Worm (Caenorhabditis elegans): ENCODE measurements around the gene pas-2.

Gene pas-2

ce11 chrV:10807862-10808327, 37.7 kb downstream of the pas-2 start, which contains the start of gene plrg-1 (continued):
- peak; percentile 96 for TF ChIP-seq nhr-43 (tag; optimal IDR thresholded peaks at IDR 0.05; ENCODE audit: poor library complexity, severe bottlenecking)

ce11 chrV:10811763-10812162, 41.6 kb downstream of the pas-2 start, which contains the start of gene C29A12.22:
Gene C29A12.22 (plus strand): TSS chrV:10812063.
- TF ChIP-seq nhr-11 (tag; optimal IDR thresholded peaks at IDR 0.05) (no peak), jun-1 (tag; optimal IDR thresholded peaks at IDR 0.05) (no peak), fkh-10 (GFP tag; optimal IDR thresholded peaks at IDR 0.05) (no peak), ceh-9 (tag; optimal IDR thresholded peaks at IDR 0.05) (no peak), nhr-77 (tag; optimal IDR thresholded peaks at IDR 0.05) (no peak), elt-2 (tag; optimal IDR thresholded peaks at IDR 0.05) (no peak), nhr-12 (tag; optimal IDR thresholded peaks at IDR 0.05) (no peak), ceh-16 (tag; optimal IDR thresholded peaks at IDR 0.05) (no peak), lin-39 (tag; optimal IDR thresholded peaks at IDR 0.05) (no peak), skn-1 (tag; optimal IDR thresholded peaks at IDR 0.05) (no peak)

ce11 chrV:10813425-10814156, 43.4 kb downstream of the pas-2 start, which contains the start of the genes C29A12.1 and lig-1:
Gene C29A12.1 (minus strand): TSS chrV:10813487.
Gene lig-1 (plus strand): TSS chrV:10814106.
- TF ChIP-seq ama-1 (optimal IDR thresholded peaks at IDR 0.05) = no peak
- TF ChIP-seq unc-39 (tag; optimal IDR thresholded peaks at IDR 0.05) = no peak
- TF ChIP-seq unc-62 (GFP tag; optimal IDR thresholded peaks at IDR 0.05) = no peak
- TF ChIP-seq nfya-1 (tag; optimal IDR thresholded peaks at IDR 0.05; ENCODE audit: insufficient read depth) = peak; percentile 36
- no peak for TF ChIP-seq fos-1 (tag; optimal IDR thresholded peaks at IDR 0.05)
- no peak for TF ChIP-seq nhr-28 (tag; optimal IDR thresholded peaks at IDR 0.05)
- TF ChIP-seq pqm-1 (tag; optimal IDR thresholded peaks at IDR 0.05) = no peak
- no peak for TF ChIP-seq nhr-11 (tag; optimal IDR thresholded peaks at IDR 0.05)
- TF ChIP-seq nhr-77 (tag; optimal IDR thresholded peaks at IDR 0.05) = no peak
- no peak for TF ChIP-seq snpc-4 (tag; optimal IDR thresholded peaks at IDR 0.05)
- TF ChIP-seq lin-15B (tag; optimal IDR thresholded peaks at IDR 0.05) = peak; percentile 44
- no peak for TF ChIP-seq ztf-11 (tag; optimal IDR thresholded peaks at IDR 0.05)
- no peak for TF ChIP-seq egl-27 (tag; optimal IDR thresholded peaks at IDR 0.05)
- TF ChIP-seq elt-2 (tag; optimal IDR thresholded peaks at IDR 0.05) = peak; percentile 4
- TF ChIP-seq mdl-1 (tag; optimal IDR thresholded peaks at IDR 0.05) = no peak
- TF ChIP-seq nhr-25 (tag; optimal IDR thresholded peaks at IDR 0.05) = peak; percentile 34
- TF ChIP-seq nhr-12 (tag; optimal IDR thresholded peaks at IDR 0.05) = no peak
- TF ChIP-seq nhr-67 (tag; optimal IDR thresholded peaks at IDR 0.05) = no peak
- no peak for TF ChIP-seq mml-1 (tag; optimal IDR thresholded peaks at IDR 0.05)

- no peak for TF ChIP-seq ceh-28 (tag; optimal IDR thresholded peaks at IDR 0.05)
- no peak for TF ChIP-seq ZK546.5 (tag; optimal IDR thresholded peaks at IDR 0.05)
- TF ChIP-seq fkh-10 (GFP tag; optimal IDR thresholded peaks at IDR 0.05) = no peak
Observed at ce11 chrV:10814333-10814732, 44.2 kb downstream of the pas-2 start.

ce11 chrV:10816831-10817230, 46.7 kb downstream of the pas-2 start:
- TF ChIP-seq eor-1 (tag; optimal IDR thresholded peaks at IDR 0.05) (no peak), lin-15B (tag; optimal IDR thresholded peaks at IDR 0.05) (no peak), fkh-10 (GFP tag; optimal IDR thresholded peaks at IDR 0.05) (peak; percentile 25), nhr-28 (tag; optimal IDR thresholded peaks at IDR 0.05) (no peak), mdl-1 (tag; optimal IDR thresholded peaks at IDR 0.05) (no peak)

ce11 chrV:10818498-10818897, 48.3 kb downstream of the pas-2 start:
- no peak for TF ChIP-seq nhr-28 (tag; optimal IDR thresholded peaks at IDR 0.05)
- TF ChIP-seq elt-2 (tag; optimal IDR thresholded peaks at IDR 0.05) = no peak
- no peak for TF ChIP-seq zag-1 (tag; optimal IDR thresholded peaks at IDR 0.05)
- TF ChIP-seq nhr-12 (tag; optimal IDR thresholded peaks at IDR 0.05) = no peak
- TF ChIP-seq ceh-16 (tag; optimal IDR thresholded peaks at IDR 0.05) = no peak
- TF ChIP-seq lin-15B (tag; optimal IDR thresholded peaks at IDR 0.05) = no peak
- TF ChIP-seq tbx-2 (tag; optimal IDR thresholded peaks at IDR 0.05) = no peak
- no peak for TF ChIP-seq sea-2 (GFP tag; optimal IDR thresholded peaks at IDR 0.05)
- no peak for TF ChIP-seq nhr-67 (tag; optimal IDR thresholded peaks at IDR 0.05)
- TF ChIP-seq eor-1 (tag; optimal IDR thresholded peaks at IDR 0.05) = no peak
- no peak for TF ChIP-seq pqm-1 (tag; optimal IDR thresholded peaks at IDR 0.05)
- no peak for TF ChIP-seq daf-12 (tag; optimal IDR thresholded peaks at IDR 0.05)
- TF ChIP-seq skn-1 (tag; optimal IDR thresholded peaks at IDR 0.05) = no peak
- TF ChIP-seq fos-1 (tag; optimal IDR thresholded peaks at IDR 0.05) = no peak
- TF ChIP-seq ceh-82 (tag; optimal IDR thresholded peaks at IDR 0.05) = no peak
- TF ChIP-seq nfya-1 (tag; optimal IDR thresholded peaks at IDR 0.05; ENCODE audit: insufficient read depth) = no peak
- TF ChIP-seq R02D3.7 (tag; optimal IDR thresholded peaks at IDR 0.05) = no peak
- no peak for TF ChIP-seq aly-2 (tag; optimal IDR thresholded peaks at IDR 0.05)
- no peak for TF ChIP-seq ZK546.5 (tag; optimal IDR thresholded peaks at IDR 0.05)
- no peak for TF ChIP-seq lsy-12 (tag; optimal IDR thresholded peaks at IDR 0.05)

Measured in whole organism, L3 larva.